Worm (Caenorhabditis elegans) whole organism, late embryonic: Measurements from ENCODE around the gene Y24F12A.1.

Experiments used
- C08G9.2 ChIP-seq: sonication (generic microtip); optimal IDR thresholded peaks from 2 replicates; lab custom pipeline; 2016; ENCODE audit warnings: mild to moderate bottlenecking, missing genetic modification characterization, moderate library complexity, missing compliant biosample characterization
- C38D4.7 ChIP-seq: fragments of 200-800 bp; sonication (Bioruptor generic); optimal IDR thresholded peaks from 2 replicates; lab custom pipeline; 2018; ENCODE audit warnings: mild to moderate bottlenecking, missing genetic modification characterization, moderate library complexity, missing compliant biosample characterization
- K02D7.2 ChIP-seq: sonication (generic microtip); optimal IDR thresholded peaks from 2 replicates; lab custom pipeline; 2017; ENCODE audit warnings: mild to moderate bottlenecking, missing genetic modification characterization, missing compliant biosample characterization
- K09A11.1 ChIP-seq: sonication (generic microtip); optimal IDR thresholded peaks from 2 replicates; lab custom pipeline; 2017; ENCODE audit warnings: antibody characterized with exemption, mild to moderate bottlenecking, missing genetic modification characterization, missing compliant biosample characterization; ENCODE audit not compliant: insufficient read depth
- T23F11.4 ChIP-seq: fragments of 200-800 bp; sonication (Bioruptor generic); optimal IDR thresholded peaks from 2 replicates; lab custom pipeline; 2018; ENCODE audit warnings: mild to moderate bottlenecking, missing genetic modification characterization, missing compliant biosample characterization
- ama-1 ChIP-seq: fragments of 150-350 bp; optimal IDR thresholded peaks from 2 replicates; lab custom pipeline; 2014
- ceh-14 ChIP-seq: sonication (generic microtip); optimal IDR thresholded peaks from 2 replicates; lab custom pipeline; 2016; ENCODE audit warnings: missing genotype, missing genetic modification characterization, missing compliant biosample characterization
- ceh-18 ChIP-seq: sonication (generic microtip); optimal IDR thresholded peaks from 2 replicates; lab custom pipeline; 2016; ENCODE audit warnings: missing genetic modification characterization, missing compliant biosample characterization
- ceh-19 ChIP-seq: fragments of 200-800 bp; sonication (Bioruptor generic); optimal IDR thresholded peaks from 2 replicates; lab custom pipeline; 2018; ENCODE audit warnings: mild to moderate bottlenecking, missing genetic modification characterization, missing compliant biosample characterization
- ceh-2 ChIP-seq: sonication (generic microtip); optimal IDR thresholded peaks from 2 replicates; lab custom pipeline; 2016; ENCODE audit warnings: missing genotype, missing genetic modification characterization, missing compliant biosample characterization
- ceh-30 ChIP-seq: fragments of 150-350 bp; optimal IDR thresholded peaks from 2 replicates; lab custom pipeline; 2014; ENCODE audit warnings: missing biosample characterization, missing genetic modification characterization
- ceh-31 ChIP-seq: sonication (generic microtip); optimal IDR thresholded peaks from 2 replicates; lab custom pipeline; 2016; ENCODE audit warnings: missing genetic modification characterization, missing compliant biosample characterization
- ceh-34 ChIP-seq: sonication (generic microtip); optimal IDR thresholded peaks from 2 replicates; lab custom pipeline; 2016; ENCODE audit warnings: mild to moderate bottlenecking, missing genetic modification characterization, missing compliant biosample characterization
- ceh-48 ChIP-seq: sonication (generic microtip); optimal IDR thresholded peaks from 2 replicates; lab custom pipeline; 2016; ENCODE audit warnings: missing genetic modification characterization, inconsistent platforms, missing compliant biosample characterization
- ceh-6 ChIP-seq: fragments of 200-800 bp; sonication (Bioruptor generic); optimal IDR thresholded peaks from 2 replicates; lab custom pipeline; 2018; ENCODE audit warnings: mild to moderate bottlenecking, missing genetic modification characterization, missing compliant biosample characterization
- ceh-9 ChIP-seq: sonication (generic microtip); optimal IDR thresholded peaks from 2 replicates; lab custom pipeline; 2016; ENCODE audit warnings: mild to moderate bottlenecking, missing genetic modification characterization, inconsistent platforms, missing compliant biosample characterization
- che-1 ChIP-seq: sonication (generic microtip); optimal IDR thresholded peaks from 2 replicates; lab custom pipeline; 2016; ENCODE audit warnings: mild to moderate bottlenecking, missing genetic modification characterization, missing compliant biosample characterization
- dmd-4 ChIP-seq: sonication (generic microtip); optimal IDR thresholded peaks from 2 replicates; lab custom pipeline; 2016; ENCODE audit warnings: borderline replicate concordance, missing genetic modification characterization, missing compliant biosample characterization
- dve-1 ChIP-seq: sonication (generic microtip); optimal IDR thresholded peaks from 2 replicates; lab custom pipeline; 2017; ENCODE audit warnings: antibody characterized with exemption, mild to moderate bottlenecking, missing genetic modification characterization, missing compliant biosample characterization
- elt-2 ChIP-seq: sonication (generic microtip); optimal IDR thresholded peaks from 2 replicates; lab custom pipeline; 2016; ENCODE audit warnings: missing genetic modification reagents, missing genetic modification characterization, missing compliant biosample characterization
- elt-4 ChIP-seq: sonication (generic microtip); optimal IDR thresholded peaks from 2 replicates; lab custom pipeline; 2016; ENCODE audit warnings: missing genetic modification characterization, missing compliant biosample characterization
- ets-4 ChIP-seq: sonication (generic microtip); optimal IDR thresholded peaks from 2 replicates; lab custom pipeline; 2016; ENCODE audit warnings: missing genetic modification characterization, missing compliant biosample characterization
- fkh-10 ChIP-seq: fragments of 150-350 bp; optimal IDR thresholded peaks from 2 replicates; lab custom pipeline; 2014; ENCODE audit warnings: missing biosample characterization, missing genetic modification reagents, missing genetic modification characterization
- fkh-6 ChIP-seq: sonication (generic microtip); optimal IDR thresholded peaks from 2 replicates; lab custom pipeline; 2016; ENCODE audit warnings: missing genetic modification characterization, missing compliant biosample characterization
- gmeb-2 ChIP-seq: sonication (generic microtip); optimal IDR thresholded peaks from 2 replicates; lab custom pipeline; 2016; ENCODE audit warnings: missing genetic modification characterization, inconsistent platforms, missing compliant biosample characterization
- hlh-13 ChIP-seq: fragments of 200-800 bp; sonication (Bioruptor generic); optimal IDR thresholded peaks from 2 replicates; lab custom pipeline; 2018; ENCODE audit warnings: mild to moderate bottlenecking, missing genetic modification characterization, missing compliant biosample characterization
- hlh-30 ChIP-seq: sonication (generic microtip); optimal IDR thresholded peaks from 2 replicates; lab custom pipeline; 2017; ENCODE audit warnings: antibody characterized with exemption, missing genetic modification characterization, missing compliant biosample characterization; ENCODE audit not compliant: insufficient read depth
- lim-6 ChIP-seq: sonication (generic microtip); optimal IDR thresholded peaks from 2 replicates; lab custom pipeline; 2016; ENCODE audit warnings: missing genetic modification characterization, missing compliant biosample characterization
- madf-2 ChIP-seq: sonication (generic microtip); optimal IDR thresholded peaks from 2 replicates; lab custom pipeline; 2017; ENCODE audit warnings: missing genetic modification characterization, missing compliant biosample characterization
- mec-3 ChIP-seq: sonication (generic microtip); optimal IDR thresholded peaks from 2 replicates; lab custom pipeline; 2016; ENCODE audit warnings: borderline replicate concordance, missing genetic modification characterization, missing compliant biosample characterization
- nfya-1 ChIP-seq: sonication (generic microtip); optimal IDR thresholded peaks from 2 replicates; lab custom pipeline; 2017; ENCODE audit warnings: missing genetic modification characterization, mild to moderate bottlenecking, missing compliant biosample characterization, antibody characterized with exemption, moderate library complexity
- npax-4 ChIP-seq: sonication (generic microtip); optimal IDR thresholded peaks from 2 replicates; lab custom pipeline; 2016; ENCODE audit warnings: missing genetic modification characterization, missing compliant biosample characterization
- pat-9 ChIP-seq: fragments of 200-800 bp; sonication (Bioruptor generic); optimal IDR thresholded peaks from 2 replicates; lab custom pipeline; 2018; ENCODE audit warnings: mild to moderate bottlenecking, missing genetic modification characterization, moderate library complexity, missing compliant biosample characterization
- pax-1 ChIP-seq: fragments of 150-350 bp; optimal IDR thresholded peaks from 2 replicates; lab custom pipeline; 2014; ENCODE audit warnings: missing biosample characterization, missing genetic modification characterization
- pha-2 ChIP-seq: sonication (generic microtip); optimal IDR thresholded peaks from 2 replicates; lab custom pipeline; 2017; ENCODE audit warnings: mild to moderate bottlenecking, missing genetic modification characterization, missing compliant biosample characterization
- pqm-1 ChIP-seq: sonication (generic microtip); optimal IDR thresholded peaks from 2 replicates; lab custom pipeline; 2016; ENCODE audit warnings: missing genetic modification characterization, missing compliant biosample characterization
- ref-2 ChIP-seq: sonication (generic microtip); optimal IDR thresholded peaks from 2 replicates; lab custom pipeline; 2016; ENCODE audit warnings: missing genetic modification characterization, missing compliant biosample characterization
- sox-2 ChIP-seq: fragments of 200-800 bp; sonication (Bioruptor generic); IDR thresholded peaks from 2 replicates; pipeline ENCODE4 v1.3.6; 2022; ENCODE audit warnings: missing genetic modification reagents, missing genetic modification characterization, missing compliant biosample characterization
- sox-4 ChIP-seq: sonication (generic microtip); optimal IDR thresholded peaks from 2 replicates; lab custom pipeline; 2017; ENCODE audit warnings: mild to moderate bottlenecking, missing genetic modification characterization, inconsistent platforms, missing compliant biosample characterization
- syd-9 ChIP-seq: sonication (generic microtip); optimal IDR thresholded peaks from 2 replicates; lab custom pipeline; 2016; ENCODE audit warnings: mild to moderate bottlenecking, missing genetic modification characterization, moderate library complexity, missing compliant biosample characterization
- tbx-2 ChIP-seq: sonication (generic microtip); optimal IDR thresholded peaks from 2 replicates; lab custom pipeline; 2016; ENCODE audit warnings: missing genetic modification characterization, missing compliant biosample characterization
- tbx-7 ChIP-seq: sonication (generic microtip); optimal IDR thresholded peaks from 2 replicates; lab custom pipeline; 2016; ENCODE audit warnings: missing genotype, missing genetic modification characterization, missing compliant biosample characterization
- ttx-3 ChIP-seq: sonication (generic microtip); optimal IDR thresholded peaks from 2 replicates; lab custom pipeline; 2016; ENCODE audit warnings: missing genetic modification reagents, missing genetic modification characterization, missing compliant biosample characterization
- unc-3 ChIP-seq, 2 experiments: fragments of 200-800 bp in 1 of 2; sonication (Bioruptor generic) in 1 of 2; sonication (generic microtip) in 1 of 2; conservative IDR thresholded peaks in 1 of 2; optimal IDR thresholded peaks in 1 of 2; 2 replicates each; pipeline versions ENCODE4 v1.3.6 to Lab custom; 2016 to 2022; ENCODE audit warnings: missing compliant biosample characterization in 2 of 2, missing genetic modification characterization in 2 of 2, missing genetic modification reagents in 1 of 2
- unc-42 ChIP-seq: sonication (generic microtip); optimal IDR thresholded peaks from 2 replicates; lab custom pipeline; 2016; ENCODE audit warnings: missing genotype, missing genetic modification characterization, missing compliant biosample characterization
- unc-55 ChIP-seq: sonication (generic microtip); optimal IDR thresholded peaks from 2 replicates; lab custom pipeline; 2017; ENCODE audit warnings: missing biosample characterization, missing genetic modification reagents, missing genetic modification characterization
- unc-86 ChIP-seq: sonication (generic microtip); optimal IDR thresholded peaks from 2 replicates; lab custom pipeline; 2016; ENCODE audit warnings: missing genetic modification characterization, missing compliant biosample characterization

The Y24F12A.1 gene

ce11 chrIV:11604909-11605308 is at the start of gene Y24F12A.1, which contains the start of gene ragc-1:
Y24F12A.1 (plus strand) TSS chrIV:11605254.
ragc-1 (minus strand) TSS chrIV:11604933.
- TF ChIP-seq K02D7.2 (tag; lab: Kevin White, UChicago) (no peak), pat-9 (tag; lab: Kevin White, UChicago) (peak; percentile 19), unc-86 (tag; lab: Kevin White, UChicago) (peak; percentile 38), hlh-30 (tag; lab: Kevin White, UChicago) (peak; percentile 47), ceh-2 (tag; lab: Kevin White, UChicago) (peak; percentile 60), pqm-1 (tag; lab: Kevin White, UChicago) (no peak), ceh-6 (GFP tag; lab: Kevin White, UChicago) (peak; percentile 36), tbx-2 (peak; percentile 72), tbx-7 (tag; lab: Kevin White, UChicago) (no peak), ets-4 (tag; lab: Kevin White, UChicago) (no peak), ceh-14 (tag; lab: Kevin White, UChicago) (peak; percentile 86), C38D4.7 (GFP tag; lab: Kevin White, UChicago) (peak; percentile 21), unc-42 (tag; lab: Kevin White, UChicago) (peak; percentile 10), pha-2 (tag; lab: Kevin White, UChicago) (peak; percentile 4), unc-3 (GFP tag; conservative IDR thresholded peaks at IDR 0.05; lab: Robert Waterston, UW) (no peak), unc-3 (tag; optimal IDR thresholded peaks at IDR 0.05; lab: Kevin White, UChicago) (no peak), npax-4 (tag; lab: Kevin White, UChicago) (no peak), nfya-1 (tag; lab: Kevin White, UChicago) (peak; percentile 23), ceh-31 (tag; lab: Kevin White, UChicago) (peak; percentile 54), ceh-30 (no peak), ttx-3 (peak; percentile 70), ceh-9 (no peak), ceh-48 (tag; lab: Kevin White, UChicago) (no peak), che-1 (tag; lab: Kevin White, UChicago) (no peak), syd-9 (tag; lab: Kevin White, UChicago) (no peak), ceh-19 (peak; percentile 2), lim-6 (tag; lab: Kevin White, UChicago) (peak; percentile 6), elt-2 (tag; lab: Kevin White, UChicago) (peak; percentile 66), sox-2 (GFP tag; lab: Robert Waterston, UW) (no peak), ref-2 (no peak), K09A11.1 (tag; lab: Kevin White, UChicago) (peak; percentile 79)

ce11 chrIV:11561677-11562076 is 43.4 kb upstream of the Y24F12A.1 start, which contains the start of gene F12F6.7:
F12F6.7 (minus strand) TSS chrIV:11561833.
- TF ChIP-seq dmd-4 (tag; lab: Kevin White, UChicago) = no peak

ce11 chrIV:11563090-11563489 is 42.0 kb upstream of the Y24F12A.1 start:
- TF ChIP-seq fkh-10 (GFP tag; lab: Kevin White, UChicago) (no peak), ceh-34 (tag; lab: Kevin White, UChicago) (no peak), gmeb-2 (tag; lab: Kevin White, UChicago) (no peak), T23F11.4 (GFP tag; lab: Kevin White, UChicago) (no peak), hlh-13 (no peak), tbx-7 (tag; lab: Kevin White, UChicago) (no peak)

ce11 chrIV:11565022-11565421 is 40.0 kb upstream of the Y24F12A.1 start:
- TF ChIP-seq hlh-30 (tag; lab: Kevin White, UChicago) (no peak), che-1 (tag; lab: Kevin White, UChicago) (no peak), elt-4 (peak; percentile 87), pax-1 (no peak), mec-3 (tag; lab: Kevin White, UChicago) (peak; percentile 63), ceh-6 (GFP tag; lab: Kevin White, UChicago) (no peak), unc-55 (GFP tag; lab: Kevin White, UChicago) (no peak), pha-2 (tag; lab: Kevin White, UChicago) (no peak), ceh-34 (tag; lab: Kevin White, UChicago) (no peak), sox-4 (no peak), dmd-4 (tag; lab: Kevin White, UChicago) (no peak), C08G9.2 (tag; lab: Kevin White, UChicago) (peak; percentile 23), madf-2 (tag; lab: Kevin White, UChicago) (no peak), syd-9 (tag; lab: Kevin White, UChicago) (no peak), fkh-6 (tag; lab: Kevin White, UChicago) (no peak), ceh-18 (tag; lab: Kevin White, UChicago) (no peak), ama-1 (lab: Kevin White, UChicago) (no peak), dve-1 (tag; lab: Kevin White, UChicago) (no peak)
